Worm (Caenorhabditis elegans) whole organism, L1 larva: ENCODE data around the gene ZK1236.1.
A peak's percentile ranks its signal among the peaks of the same experiment; 100 is the strongest.

Source experiments
- C16A3.4 ChIP-seq: fragments of 150-350 bp; optimal IDR thresholded peaks from 2 replicates; lab custom pipeline; 2014; ENCODE audit warnings: missing biosample characterization, missing genetic modification characterization
- C34B4.2 ChIP-seq: sonication (generic microtip); optimal IDR thresholded peaks from 2 replicates; lab custom pipeline; 2017; ENCODE audit warnings: mild to moderate bottlenecking, missing genetic modification characterization, missing compliant biosample characterization
- F16B12.6 ChIP-seq: fragments of 150-350 bp; optimal IDR thresholded peaks from 2 replicates; lab custom pipeline; 2014; ENCODE audit warnings: missing biosample characterization, missing genetic modification characterization
- Y116A8C.19 ChIP-seq: sonication (generic microtip); optimal IDR thresholded peaks from 2 replicates; lab custom pipeline; 2016; ENCODE audit warnings: missing compliant biosample characterization, missing genetic modification characterization, borderline replicate concordance
- aha-1 ChIP-seq: fragments of 150-350 bp; optimal IDR thresholded peaks from 2 replicates; lab custom pipeline; 2014; ENCODE audit warnings: missing biosample characterization, missing genetic modification characterization
- aly-2 ChIP-seq: fragments of 150-350 bp; optimal IDR thresholded peaks from 2 replicates; lab custom pipeline; 2014; ENCODE audit warnings: missing biosample characterization, missing genetic modification characterization
- ama-1 ChIP-seq: fragments of 150-350 bp; optimal IDR thresholded peaks from 2 replicates; lab custom pipeline; 2014
- blmp-1 ChIP-seq: fragments of 150-350 bp; optimal IDR thresholded peaks from 2 replicates; lab custom pipeline; 2014; ENCODE audit warnings: missing biosample characterization, missing genetic modification characterization
- ceh-8 ChIP-seq: fragments of 200-800 bp; sonication (Bioruptor generic); optimal IDR thresholded peaks from 2 replicates; lab custom pipeline; 2018; ENCODE audit warnings: mild to moderate bottlenecking, missing genetic modification characterization, moderate library complexity, missing compliant biosample characterization
- ceh-82 ChIP-seq, 3 experiments: fragments of 150-350 bp in 1 of 3; sonication (generic microtip) in 2 of 3; optimal IDR thresholded peaks; 2 replicates each; lab custom pipeline; 2014 to 2017; ENCODE audit warnings: missing biosample characterization in 3 of 3, missing genetic modification characterization in 3 of 3
- ceh-88 ChIP-seq: fragments of 200-800 bp; sonication (Bioruptor generic); IDR thresholded peaks from 2 replicates; pipeline ENCODE4 v1.3.6; 2022; ENCODE audit warnings: missing genetic modification characterization, missing compliant biosample characterization
- ceh-90 ChIP-seq: sonication (generic microtip); optimal IDR thresholded peaks from 2 replicates; lab custom pipeline; 2016; ENCODE audit warnings: missing genetic modification characterization, missing compliant biosample characterization
- ces-1 ChIP-seq: fragments of 150-350 bp; optimal IDR thresholded peaks from 2 replicates; lab custom pipeline; 2014; ENCODE audit warnings: missing biosample characterization, missing genetic modification reagents, missing genetic modification characterization
- dpl-1 ChIP-seq, 3 experiments: fragments of 150-350 bp in 2 of 3; sonication (generic microtip) in 1 of 3; optimal IDR thresholded peaks; 2 replicates each; lab custom pipeline; 2014 to 2017; ENCODE audit warnings: missing biosample characterization in 3 of 3, missing genetic modification characterization in 3 of 3, missing genetic modification reagents in 3 of 3
- efl-1 ChIP-seq, 4 experiments: fragments of 150-350 bp; optimal IDR thresholded peaks in 3 of 4; peaks in 1 of 4; 1 replicate in 1 of 4; 2 replicates in 3 of 4; lab custom pipeline; 2014; ENCODE audit warnings: missing biosample characterization in 2 of 4, missing genetic modification characterization in 2 of 4, missing genetic modification reagents in 2 of 4
- efl-3 ChIP-seq: fragments of 200-800 bp; sonication (Bioruptor generic); optimal IDR thresholded peaks from 2 replicates; lab custom pipeline; 2018; ENCODE audit warnings: mild to moderate bottlenecking, missing genetic modification characterization, missing compliant biosample characterization
- egl-13 ChIP-seq: sonication (generic microtip); optimal IDR thresholded peaks from 2 replicates; lab custom pipeline; 2016; ENCODE audit warnings: missing genotype, missing genetic modification reagents, missing genetic modification characterization, missing compliant biosample characterization
- egl-27 ChIP-seq, 2 experiments: fragments of 150-350 bp in 1 of 2; sonication (generic microtip); optimal IDR thresholded peaks; 3 replicates each; lab custom pipeline; 2017 to 2018; ENCODE audit warnings: missing biosample characterization in 2 of 2, missing genetic modification characterization in 2 of 2, missing genetic modification reagents in 2 of 2
- fkh-10 ChIP-seq: sonication (generic microtip); optimal IDR thresholded peaks from 2 replicates; lab custom pipeline; 2017; ENCODE audit warnings: missing biosample characterization, missing genetic modification reagents, missing genetic modification characterization
- fos-1 ChIP-seq: fragments of 150-350 bp; optimal IDR thresholded peaks from 2 replicates; lab custom pipeline; 2014; ENCODE audit warnings: missing biosample characterization, missing genetic modification characterization
- grh-1 ChIP-seq: fragments of 200-800 bp; sonication (Bioruptor generic); IDR thresholded peaks from 2 replicates; pipeline ENCODE4 v1.3.6; 2022; ENCODE audit warnings: missing genetic modification reagents, missing genetic modification characterization, missing compliant biosample characterization
- hlh-17 ChIP-seq: fragments of 200-800 bp; sonication (Bioruptor generic); optimal IDR thresholded peaks from 2 replicates; lab custom pipeline; 2018; ENCODE audit warnings: missing genetic modification characterization, mild to moderate bottlenecking, missing compliant biosample characterization, moderate library complexity, borderline replicate concordance
- hpl-2 ChIP-seq: fragments of 150-350 bp; optimal IDR thresholded peaks from 2 replicates; lab custom pipeline; 2014; ENCODE audit warnings: missing biosample characterization, missing genetic modification reagents, missing genetic modification characterization
- irx-1 ChIP-seq: sonication (generic microtip); optimal IDR thresholded peaks from 2 replicates; lab custom pipeline; 2016; ENCODE audit warnings: missing genetic modification characterization, missing compliant biosample characterization
- isw-1 ChIP-seq: fragments of 200-800 bp; sonication (Bioruptor generic); IDR thresholded peaks from 2 replicates; pipeline ENCODE4 v1.3.6; 2022; ENCODE audit warnings: missing genetic modification characterization, missing compliant biosample characterization
- jun-1 ChIP-seq: fragments of 150-350 bp; optimal IDR thresholded peaks from 2 replicates; lab custom pipeline; 2014; ENCODE audit warnings: missing biosample characterization, missing genetic modification reagents, missing genetic modification characterization
- lin-13 ChIP-seq: fragments of 150-350 bp; optimal IDR thresholded peaks from 2 replicates; lab custom pipeline; 2014; ENCODE audit warnings: missing biosample characterization, missing genetic modification reagents, missing genetic modification characterization
- lin-14 ChIP-seq: fragments of 200-800 bp; sonication (Bioruptor generic); optimal IDR thresholded peaks from 2 replicates; lab custom pipeline; 2018; ENCODE audit warnings: mild to moderate bottlenecking, missing genetic modification characterization, moderate library complexity, missing compliant biosample characterization
- lin-35 ChIP-seq, 2 experiments: fragments of 150-350 bp; optimal IDR thresholded peaks; 2 replicates each; lab custom pipeline; 2014; ENCODE audit warnings: missing biosample characterization in 2 of 2, missing genetic modification characterization in 2 of 2, missing genetic modification reagents in 2 of 2
- lin-39 ChIP-seq: fragments of 150-350 bp; optimal IDR thresholded peaks from 2 replicates; lab custom pipeline; 2014; ENCODE audit warnings: missing biosample characterization, missing genetic modification reagents, missing genetic modification characterization
- lir-3 ChIP-seq: sonication (generic microtip); optimal IDR thresholded peaks from 2 replicates; lab custom pipeline; 2016; ENCODE audit warnings: mild to moderate bottlenecking, missing genetic modification characterization, moderate library complexity, missing compliant biosample characterization; ENCODE audit not compliant: poor library complexity
- mab-9 ChIP-seq: fragments of 200-800 bp; sonication (Bioruptor generic); IDR thresholded peaks from 2 replicates; pipeline ENCODE4 v1.3.6; 2022; ENCODE audit warnings: missing genetic modification reagents, missing genetic modification characterization, missing compliant biosample characterization
- mdl-1 ChIP-seq, 2 experiments: fragments of 150-350 bp; optimal IDR thresholded peaks; 2 replicates each; lab custom pipeline; 2014 to 2017; ENCODE audit warnings: missing biosample characterization in 2 of 2, missing genetic modification characterization in 2 of 2, inconsistent platforms in 1 of 2
- mef-2 ChIP-seq: fragments of 150-350 bp; optimal IDR thresholded peaks from 2 replicates; lab custom pipeline; 2014; ENCODE audit warnings: missing biosample characterization, missing genetic modification characterization
- mep-1 ChIP-seq: fragments of 150-350 bp; optimal IDR thresholded peaks from 2 replicates; lab custom pipeline; 2014; ENCODE audit warnings: missing biosample characterization, missing genetic modification characterization
- nhr-11 ChIP-seq: fragments of 150-350 bp; optimal IDR thresholded peaks from 2 replicates; lab custom pipeline; 2014; ENCODE audit warnings: missing biosample characterization, missing genetic modification characterization
- nhr-12 ChIP-seq: sonication (generic microtip); optimal IDR thresholded peaks from 2 replicates; lab custom pipeline; 2017; ENCODE audit warnings: missing biosample characterization, missing genetic modification characterization
- nhr-20 ChIP-seq: sonication (generic microtip); optimal IDR thresholded peaks from 2 replicates; lab custom pipeline; 2016; ENCODE audit warnings: mild to moderate bottlenecking, missing genetic modification characterization, missing compliant biosample characterization
- nhr-28 ChIP-seq: fragments of 150-350 bp; optimal IDR thresholded peaks from 2 replicates; lab custom pipeline; 2014; ENCODE audit warnings: missing biosample characterization, missing genetic modification characterization
- nhr-71 ChIP-seq: sonication (generic microtip); optimal IDR thresholded peaks from 2 replicates; lab custom pipeline; 2016; ENCODE audit warnings: mild to moderate bottlenecking, missing genetic modification characterization, moderate library complexity, missing compliant biosample characterization
- nhr-77 ChIP-seq: fragments of 150-350 bp; optimal IDR thresholded peaks from 2 replicates; lab custom pipeline; 2014; ENCODE audit warnings: missing biosample characterization, missing genetic modification characterization
- pag-3 ChIP-seq: sonication (generic microtip); optimal IDR thresholded peaks from 2 replicates; lab custom pipeline; 2017; ENCODE audit warnings: missing genetic modification characterization, mild to moderate bottlenecking, missing compliant biosample characterization, antibody characterized with exemption, borderline replicate concordance; ENCODE audit not compliant: insufficient read depth
- pax-3 ChIP-seq: fragments of 200-800 bp; sonication (Bioruptor generic); optimal IDR thresholded peaks from 2 replicates; lab custom pipeline; 2018; ENCODE audit warnings: mild to moderate bottlenecking, missing genetic modification characterization, moderate library complexity, missing compliant biosample characterization
- rnt-1 ChIP-seq: sonication (generic microtip); optimal IDR thresholded peaks from 2 replicates; lab custom pipeline; 2016; ENCODE audit warnings: mild to moderate bottlenecking, missing genetic modification characterization, moderate library complexity, missing compliant biosample characterization
- skn-1 ChIP-seq: fragments of 150-350 bp; optimal IDR thresholded peaks from 2 replicates; lab custom pipeline; 2014; ENCODE audit warnings: missing biosample characterization, missing genetic modification characterization
- sup-37 ChIP-seq: fragments of 200-800 bp; sonication (Bioruptor generic); optimal IDR thresholded peaks from 2 replicates; lab custom pipeline; 2018; ENCODE audit warnings: mild to moderate bottlenecking, missing genetic modification characterization, missing compliant biosample characterization
- tlp-1 ChIP-seq: fragments of 150-350 bp; optimal IDR thresholded peaks from 2 replicates; lab custom pipeline; 2014; ENCODE audit warnings: missing biosample characterization, missing genetic modification characterization
- unc-62 ChIP-seq: fragments of 150-350 bp; optimal IDR thresholded peaks from 2 replicates; lab custom pipeline; 2014; ENCODE audit warnings: missing biosample characterization, missing genetic modification reagents, missing genetic modification characterization
- unc-86 ChIP-seq: sonication (generic microtip); optimal IDR thresholded peaks from 2 replicates; lab custom pipeline; 2016; ENCODE audit warnings: missing genetic modification characterization, missing compliant biosample characterization
- unc-98 ChIP-seq: fragments of 200-800 bp; sonication (Bioruptor generic); IDR thresholded peaks from 2 replicates; pipeline ENCODE4 v1.3.6; 2022; ENCODE audit warnings: missing genetic modification characterization, missing compliant biosample characterization
- vab-15 ChIP-seq: sonication (generic microtip); optimal IDR thresholded peaks from 2 replicates; lab custom pipeline; 2017; ENCODE audit warnings: missing genotype, mild to moderate bottlenecking, missing genetic modification characterization, missing compliant biosample characterization
- zag-1 ChIP-seq: fragments of 150-350 bp; optimal IDR thresholded peaks from 2 replicates; lab custom pipeline; 2014; ENCODE audit warnings: missing biosample characterization, missing genetic modification characterization
- ztf-4 ChIP-seq: fragments of 150-350 bp; optimal IDR thresholded peaks from 2 replicates; lab custom pipeline; 2014; ENCODE audit warnings: missing biosample characterization, missing genetic modification characterization

ZK1236.1 gene

DNA sequence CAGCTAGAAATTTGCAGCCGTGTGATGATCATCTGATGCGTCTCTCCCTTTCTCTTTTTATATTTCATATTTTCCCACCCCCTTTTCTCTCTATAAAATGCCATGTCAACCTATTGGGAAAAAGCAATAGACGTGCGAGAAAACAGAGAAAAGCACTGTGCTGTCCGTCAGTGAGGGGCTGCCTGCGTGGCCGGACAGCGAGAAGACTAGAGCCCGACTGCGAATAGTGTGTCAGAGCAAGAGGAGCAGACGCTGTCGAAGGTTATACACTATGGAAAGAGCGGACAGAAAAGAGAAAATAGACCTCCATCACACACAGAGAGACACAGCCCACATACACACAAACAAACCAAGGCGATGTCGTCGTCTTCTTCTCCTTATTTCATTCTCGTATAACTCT is 4.0 kb upstream of the ZK1236.1 start:
- peak; percentile 13 for TF ChIP-seq ztf-4 (tag; lab: Kevin White, UChicago)
- TF ChIP-seq egl-27 (tag; optimal IDR thresholded peaks at IDR 0.05; lab: Kevin White, UChicago) = no peak
- TF ChIP-seq jun-1 (tag; lab: Kevin White, UChicago) = peak; percentile 47
- no peak for TF ChIP-seq egl-13 (tag; lab: Kevin White, UChicago)
- peak in 1 of 2 experiments; percentile 63 for TF ChIP-seq mdl-1 (tag; optimal IDR thresholded peaks at IDR 0.05; lab: Kevin White, UChicago)
- TF ChIP-seq ceh-8 (GFP tag; lab: Kevin White, UChicago) = no peak
- TF ChIP-seq efl-3 (GFP tag; lab: Kevin White, UChicago) = no peak
- no peak for TF ChIP-seq mef-2
- peak; percentile 82 for TF ChIP-seq nhr-71 (tag; lab: Kevin White, UChicago)
- TF ChIP-seq efl-1 (optimal IDR thresholded peaks at IDR 0.05; lab: Kevin White, UChicago) = peak; percentile 57 to 79
- peak; percentile 37 to 94 for TF ChIP-seq efl-1 (GFP tag; optimal IDR thresholded peaks at IDR 0.05 in 1 of 2; lab: Kevin White, UChicago)
- TF ChIP-seq C16A3.4 (tag; lab: Kevin White, UChicago) = peak; percentile 56
- peak; percentile 83 for TF ChIP-seq mep-1 (tag; lab: Kevin White, UChicago)
- no peak for TF ChIP-seq fos-1 (tag; lab: Kevin White, UChicago)
- no peak for TF ChIP-seq lir-3 (tag; lab: Kevin White, UChicago)
- TF ChIP-seq isw-1 (GFP tag; lab: Robert Waterston, UW) = no peak
- no peak for TF ChIP-seq ces-1 (GFP tag; lab: Kevin White, UChicago)
- TF ChIP-seq aly-2 (tag; lab: Kevin White, UChicago) = no peak
- TF ChIP-seq lin-39 (tag; lab: Kevin White, UChicago) = no peak
- peak; percentile 55 for TF ChIP-seq blmp-1
- TF ChIP-seq mab-9 = no peak
- peak; percentile 22 for TF ChIP-seq rnt-1 (tag; lab: Kevin White, UChicago)
- no peak for TF ChIP-seq Y116A8C.19 (tag; lab: Kevin White, UChicago)
- TF ChIP-seq F16B12.6 (tag; lab: Kevin White, UChicago) = peak; percentile 39
- TF ChIP-seq sup-37 = no peak
- peak; percentile 4 for TF ChIP-seq pax-3 (tag; lab: Kevin White, UChicago)
- TF ChIP-seq ceh-82 (tag; optimal IDR thresholded peaks at IDR 0.05; lab: Kevin White, UChicago) = peak in 2 of 3 experiments; percentile 17 to 54
- no peak for TF ChIP-seq nhr-12
- peak; percentile 55 for TF ChIP-seq unc-86 (tag; lab: Kevin White, UChicago)
- no peak for TF ChIP-seq nhr-28 (tag; lab: Kevin White, UChicago)
- TF ChIP-seq hpl-2 = no peak
- TF ChIP-seq grh-1 (GFP tag; lab: Robert Waterston, UW) = no peak
- TF ChIP-seq lin-13 (GFP tag; lab: Kevin White, UChicago) = peak; percentile 44
- peak; percentile 71 for TF ChIP-seq nhr-20 (tag; lab: Kevin White, UChicago)
- TF ChIP-seq nhr-11 = no peak
- TF ChIP-seq dpl-1 (GFP tag; optimal IDR thresholded peaks at IDR 0.05; lab: Kevin White, UChicago) = peak; percentile 9 to 40 (median 34)
- no peak for TF ChIP-seq irx-1 (tag; lab: Kevin White, UChicago)
- peak; percentile 45 for TF ChIP-seq ama-1 (lab: Kevin White, UChicago)
- no peak for TF ChIP-seq unc-98 (GFP tag; lab: Robert Waterston, UW)
- TF ChIP-seq nhr-77 (tag; lab: Kevin White, UChicago) = peak; percentile 30
- TF ChIP-seq unc-62 = no peak
- no peak for TF ChIP-seq ceh-90
- no peak for TF ChIP-seq tlp-1 (tag; lab: Kevin White, UChicago)
- peak; percentile 85 for TF ChIP-seq lin-14 (GFP tag; lab: Kevin White, UChicago)
- TF ChIP-seq zag-1 (tag; lab: Kevin White, UChicago) = no peak
- TF ChIP-seq aha-1 = no peak
- TF ChIP-seq skn-1 (tag; lab: Kevin White, UChicago) = peak; percentile 22
- no peak for TF ChIP-seq vab-15 (tag; lab: Kevin White, UChicago)
- no peak for TF ChIP-seq C34B4.2 (tag; lab: Kevin White, UChicago)
- TF ChIP-seq fkh-10 (GFP tag; lab: Kevin White, UChicago) = no peak
- no peak for TF ChIP-seq pag-3
- TF ChIP-seq lin-35 (GFP tag; optimal IDR thresholded peaks at IDR 0.05; lab: Kevin White, UChicago) = peak; percentile 54 to 74
- no peak for TF ChIP-seq hlh-17 (GFP tag; lab: Kevin White, UChicago)
- TF ChIP-seq ceh-88 (GFP tag; lab: Robert Waterston, UW) = no peak
